Fruit fly (Drosophila melanogaster) whole organism, embryonic: ENCODE results near the gene yellow-e3.

ENCODE experiments used
- Ada2b ChIP-seq: fragments of 200-800 bp; sonication (Bioruptor generic); IDR thresholded peaks from 2 replicates; pipeline ENCODE4 v1.3.6; 2022; ENCODE audit warnings: missing biosample characterization, missing genetic modification characterization
- Bdp1 ChIP-seq: fragments of 200-800 bp; sonication (Bioruptor generic); optimal IDR thresholded peaks from 3 replicates; lab custom pipeline; 2016; ENCODE audit warnings: missing biosample characterization, missing genetic modification characterization
- C15 ChIP-seq: fragments of 200-800 bp; sonication (Bioruptor generic); IDR thresholded peaks from 3 replicates; pipeline ENCODE4 v1.3.6; 2022; ENCODE audit warnings: missing biosample characterization, missing genetic modification characterization
- CG12104 ChIP-seq: fragments of 200-800 bp; sonication (Bioruptor generic); optimal IDR thresholded peaks from 3 replicates; lab custom pipeline; 2016; ENCODE audit warnings: missing biosample characterization, missing genetic modification characterization
- CG16863 ChIP-seq: fragments of 200-800 bp; sonication (Bioruptor generic); optimal IDR thresholded peaks from 3 replicates; lab custom pipeline; 2016; ENCODE audit warnings: missing biosample characterization, missing genetic modification characterization
- CG17328 ChIP-seq: fragments of 200-800 bp; sonication (Bioruptor generic); IDR thresholded peaks from 2 replicates; pipeline ENCODE4 v1.3.6; 2022; ENCODE audit warnings: missing biosample characterization, missing genetic modification characterization
- CG17359 ChIP-seq: fragments of 200-800 bp; sonication (Bioruptor generic); optimal IDR thresholded peaks from 3 replicates; lab custom pipeline; 2018; ENCODE audit warnings: missing biosample characterization, mild to moderate bottlenecking, missing genetic modification characterization, moderate library complexity
- CG17568 ChIP-seq: fragments of 200-800 bp; sonication (Bioruptor generic); optimal IDR thresholded peaks from 2 replicates; lab custom pipeline; 2018; ENCODE audit warnings: missing biosample characterization, mild to moderate bottlenecking, missing genetic modification characterization, moderate library complexity
- CG2712 ChIP-seq: fragments of 200-800 bp; optimal IDR thresholded peaks from 3 replicates; lab custom pipeline; 2019; ENCODE audit warnings: missing biosample characterization, mild to moderate bottlenecking, missing genetic modification characterization, moderate library complexity
- CG3163 ChIP-seq: fragments of 200-800 bp; sonication (Bioruptor generic); optimal IDR thresholded peaks from 3 replicates; lab custom pipeline; 2016; ENCODE audit warnings: missing biosample characterization, missing genetic modification characterization
- CG34224 ChIP-seq: fragments of 200-800 bp; sonication (Bioruptor generic); IDR thresholded peaks from 3 replicates; pipeline ENCODE4 v1.3.6; 2022; ENCODE audit warnings: missing biosample characterization, missing genetic modification characterization; ENCODE audit not compliant: partially characterized antibody
- CG42726 ChIP-seq: fragments of 200-800 bp; sonication (Bioruptor generic); IDR thresholded peaks from 2 replicates; pipeline ENCODE4 v1.3.6; 2022; ENCODE audit warnings: missing biosample characterization, missing genetic modification characterization; ENCODE audit not compliant: partially characterized antibody
- CG4820 ChIP-seq: fragments of 200-800 bp; sonication (Bioruptor generic); optimal IDR thresholded peaks from 3 replicates; lab custom pipeline; 2016; ENCODE audit warnings: missing biosample characterization, missing genetic modification characterization
- CG5953 ChIP-seq: fragments of 200-800 bp; sonication (Bioruptor generic); IDR thresholded peaks from 2 replicates; pipeline ENCODE4 v1.3.6; 2022; ENCODE audit warnings: missing biosample characterization, missing genetic modification characterization
- CG6689 ChIP-seq: fragments of 200-800 bp; sonication (Bioruptor generic); IDR thresholded peaks from 2 replicates; pipeline ENCODE4 v1.3.6; 2022; ENCODE audit warnings: missing biosample characterization, missing genetic modification characterization
- CG7271 ChIP-seq: fragments of 200-800 bp; sonication (Bioruptor generic); optimal IDR thresholded peaks from 2 replicates; lab custom pipeline; 2018; ENCODE audit warnings: missing biosample characterization, mild to moderate bottlenecking, missing genetic modification characterization, moderate library complexity
- CG7556 ChIP-seq: fragments of 200-800 bp; sonication (Bioruptor generic); optimal IDR thresholded peaks from 2 replicates; lab custom pipeline; 2017; ENCODE audit warnings: missing biosample characterization, mild to moderate bottlenecking, missing genetic modification characterization
- CG8281 ChIP-seq: fragments of 200-800 bp; sonication (Bioruptor generic); optimal IDR thresholded peaks from 2 replicates; lab custom pipeline; 2018; ENCODE audit warnings: missing biosample characterization, mild to moderate bottlenecking, missing genetic modification characterization, moderate library complexity
- CG8765 ChIP-seq: fragments of 200-800 bp; sonication (Bioruptor generic); IDR thresholded peaks from 2 replicates; pipeline ENCODE4 v1.3.6; 2022; ENCODE audit warnings: missing biosample characterization, missing genetic modification characterization
- D ChIP-seq, 2 experiments: fragments of 200-800 bp in 1 of 2; fragments of >200 bp in 1 of 2; sonication (Bioruptor generic) in 1 of 2; optimal IDR thresholded peaks; 2 replicates in 1 of 2; 3 replicates in 1 of 2; lab custom pipeline; 2017; ENCODE audit warnings: mild to moderate bottlenecking in 1 of 2, missing biosample characterization in 1 of 2, missing genetic modification characterization in 1 of 2, missing genetic modification reagents in 1 of 2
- Dad ChIP-seq: fragments of 200-800 bp; sonication (Bioruptor generic); optimal IDR thresholded peaks from 3 replicates; lab custom pipeline; 2016; ENCODE audit warnings: missing biosample characterization, missing genetic modification characterization
- Dip2 ChIP-seq: fragments of 200-800 bp; sonication (Bioruptor generic); IDR thresholded peaks from 2 replicates; pipeline ENCODE4 v1.3.6; 2022; ENCODE audit warnings: missing biosample characterization, missing genetic modification characterization
- Doc3 ChIP-seq: fragments of 200-800 bp; sonication (Bioruptor generic); IDR thresholded peaks from 3 replicates; pipeline ENCODE4 v1.3.6; 2022; ENCODE audit warnings: missing biosample characterization, missing genetic modification characterization; ENCODE audit not compliant: partially characterized antibody
- Ets65A ChIP-seq: fragments of 200-800 bp; sonication (Bioruptor generic); peaks from one replicate; lab custom pipeline; 2016; ENCODE audit warnings: missing biosample characterization, missing genetic modification characterization
- HLH54F ChIP-seq: fragments of 200-800 bp; sonication (Bioruptor generic); optimal IDR thresholded peaks from 3 replicates; lab custom pipeline; 2016; ENCODE audit warnings: missing biosample characterization, missing genetic modification characterization
- HmgZ ChIP-seq: fragments of 200-800 bp; sonication (Bioruptor generic); optimal IDR thresholded peaks from 2 replicates; lab custom pipeline; 2018; ENCODE audit warnings: missing biosample characterization, mild to moderate bottlenecking, missing genetic modification characterization
- PHDP ChIP-seq: fragments of 200-800 bp; sonication (Bioruptor generic); optimal IDR thresholded peaks from 3 replicates; lab custom pipeline; 2018; ENCODE audit warnings: missing biosample characterization, mild to moderate bottlenecking, missing genetic modification characterization, moderate library complexity
- Rx ChIP-seq: fragments of 200-800 bp; sonication (Bioruptor generic); IDR thresholded peaks from 2 replicates; pipeline ENCODE4 v1.3.6; 2022; ENCODE audit warnings: missing biosample characterization, missing genetic modification characterization
- Sox102F ChIP-seq: fragments of 200-800 bp; sonication (Bioruptor generic); optimal IDR thresholded peaks from 2 replicates; lab custom pipeline; 2018; ENCODE audit warnings: missing biosample characterization, mild to moderate bottlenecking, missing genetic modification characterization, moderate library complexity
- TFAM ChIP-seq: fragments of 200-800 bp; sonication (Bioruptor generic); optimal IDR thresholded peaks from 2 replicates; lab custom pipeline; 2017; ENCODE audit warnings: missing biosample characterization, missing genetic modification characterization, inconsistent platforms
- Tbp ChIP-seq: fragments of >200 bp; optimal IDR thresholded peaks from 2 replicates; lab custom pipeline; 2018; ENCODE audit warnings: missing biosample characterization, missing genetic modification characterization
- abd-A ChIP-seq: fragments of 200-800 bp; sonication (Bioruptor generic); optimal IDR thresholded peaks from 3 replicates; lab custom pipeline; 2019; ENCODE audit warnings: missing biosample characterization, mild to moderate bottlenecking, missing genetic modification characterization, moderate library complexity
- bab2 ChIP-seq: fragments of 200-800 bp; sonication (Bioruptor generic); optimal IDR thresholded peaks from 2 replicates; lab custom pipeline; 2016; ENCODE audit warnings: missing biosample characterization, missing genetic modification characterization
- br ChIP-seq: fragments of >200 bp; optimal IDR thresholded peaks from 2 replicates; lab custom pipeline; 2017
- chm ChIP-seq: fragments of 200-800 bp; sonication (Bioruptor generic); IDR thresholded peaks from 2 replicates; pipeline ENCODE4 v1.3.6; 2022; ENCODE audit warnings: missing biosample characterization, missing genetic modification characterization
- croc ChIP-seq: fragments of 200-800 bp; sonication (Bioruptor generic); conservative IDR thresholded peaks from 3 replicates; pipeline ENCODE4 v1.3.6; 2022; ENCODE audit warnings: missing biosample characterization, missing genetic modification characterization
- crp ChIP-seq, 2 experiments: fragments of 200-800 bp; sonication (Bioruptor generic); optimal IDR thresholded peaks; 2 replicates in 1 of 2; 3 replicates in 1 of 2; lab custom pipeline; 2017; ENCODE audit warnings: missing biosample characterization in 2 of 2, missing genetic modification characterization in 2 of 2, mild to moderate bottlenecking in 1 of 2, moderate library complexity in 1 of 2
- dimm ChIP-seq: fragments of 200-800 bp; sonication (Bioruptor generic); IDR thresholded peaks from 2 replicates; pipeline ENCODE4 v1.3.6; 2022; ENCODE audit warnings: missing biosample characterization, missing genetic modification characterization
- ewg ChIP-seq: fragments of 200-800 bp; sonication (Bioruptor generic); optimal IDR thresholded peaks from 3 replicates; lab custom pipeline; 2017; ENCODE audit warnings: mild to moderate bottlenecking, missing biosample characterization, missing genetic modification reagents, missing genetic modification characterization
- grau ChIP-seq: fragments of 200-800 bp; optimal IDR thresholded peaks from 3 replicates; lab custom pipeline; 2019; ENCODE audit warnings: missing biosample characterization, mild to moderate bottlenecking, missing genetic modification characterization, moderate library complexity
- gt ChIP-seq: fragments of 200-800 bp; sonication (Bioruptor generic); IDR thresholded peaks from 2 replicates; pipeline ENCODE4 v1.3.6; 2022; ENCODE audit warnings: missing biosample characterization, missing genetic modification characterization
- ham ChIP-seq: fragments of 200-800 bp; sonication (Bioruptor generic); IDR thresholded peaks from 2 replicates; pipeline ENCODE4 v1.3.6; 2022; ENCODE audit warnings: missing biosample characterization, missing genetic modification characterization
- mirr ChIP-seq: fragments of 200-800 bp; sonication (Bioruptor generic); optimal IDR thresholded peaks from 3 replicates; lab custom pipeline; 2018; ENCODE audit warnings: missing biosample characterization, mild to moderate bottlenecking, missing genetic modification characterization
- nau ChIP-seq: fragments of 200-800 bp; sonication (Bioruptor generic); optimal IDR thresholded peaks from 3 replicates; lab custom pipeline; 2017; ENCODE audit warnings: missing biosample characterization, mild to moderate bottlenecking, missing genetic modification characterization, missing genetic modification reagents
- oc ChIP-seq: fragments of 200-800 bp; sonication (Bioruptor generic); optimal IDR thresholded peaks from 2 replicates; lab custom pipeline; 2018; ENCODE audit warnings: missing biosample characterization, mild to moderate bottlenecking, missing genetic modification characterization, moderate library complexity
- phol ChIP-seq: fragments of 200-800 bp; sonication (Bioruptor generic); optimal IDR thresholded peaks from 3 replicates; lab custom pipeline; 2018; ENCODE audit warnings: missing biosample characterization, mild to moderate bottlenecking, missing genetic modification characterization, moderate library complexity
- ranshi ChIP-seq: fragments of 200-800 bp; sonication (Bioruptor generic); IDR thresholded peaks from 2 replicates; pipeline ENCODE4 v1.3.6; 2022; ENCODE audit warnings: missing biosample characterization, missing genetic modification characterization
- slbo ChIP-seq: fragments of 200-800 bp; sonication (Bioruptor generic); IDR thresholded peaks from 2 replicates; pipeline ENCODE4 v1.3.6; 2022; ENCODE audit warnings: missing biosample characterization, missing genetic modification characterization
- slp2 ChIP-seq: fragments of 200-800 bp; sonication (Bioruptor generic); optimal IDR thresholded peaks from 2 replicates; lab custom pipeline; 2016; ENCODE audit warnings: missing biosample characterization, missing genetic modification characterization
- ttk ChIP-seq: fragments of 200-800 bp; sonication (Bioruptor generic); IDR thresholded peaks from 2 replicates; pipeline ENCODE4 v2.1.2; 2022; ENCODE audit warnings: missing biosample characterization, missing genetic modification characterization
- tx ChIP-seq: fragments of 200-800 bp; sonication (Bioruptor generic); optimal IDR thresholded peaks from 2 replicates; lab custom pipeline; 2016; ENCODE audit warnings: missing biosample characterization, missing genetic modification characterization
- zen ChIP-seq: fragments of 200-800 bp; sonication (Bioruptor generic); optimal IDR thresholded peaks from 3 replicates; lab custom pipeline; 2018; ENCODE audit warnings: missing biosample characterization, mild to moderate bottlenecking, missing genetic modification characterization, moderate library complexity

Gene yellow-e3

dm6 chr3R:13446489-13446888, 41.8 kb upstream of the yellow-e3 start (continued):
- TF ChIP-seq Sox102F (peak; percentile 58), slbo (peak; percentile 49; the same call in 1 of the 2 replicates), Rx (GFP tag; lab: Robert Waterston, UW) (no peak), D (optimal IDR thresholded peaks at IDR 0.05; lab: Kevin White, UChicago) (no peak), D (GFP tag; optimal IDR thresholded peaks at IDR 0.05; lab: Kevin White, UChicago) (peak; percentile 13), bab2 (peak; percentile 6), TFAM (no peak), ham (GFP tag; lab: Robert Waterston, UW) (no peak), CG12104 (GFP tag; lab: Kevin White, UChicago) (no peak), grau (tag; lab: Kevin White, UChicago) (peak; percentile 75), CG5953 (no peak), HmgZ (tag; lab: Kevin White, UChicago) (peak; percentile 10), C15 (GFP tag; lab: Robert Waterston, UW) (no peak), CG4820 (peak; percentile 22), phol (tag; lab: Kevin White, UChicago) (peak; percentile 65), CG17568 (GFP tag; lab: Kevin White, UChicago) (no peak), CG17328 (GFP tag; lab: Robert Waterston, UW) (no peak; the same call in 1 of the 2 replicates), ttk (GFP tag; lab: Robert Waterston, UW) (no peak), Doc3 (GFP tag; lab: Robert Waterston, UW) (no peak), chm (GFP tag; lab: Robert Waterston, UW) (no peak), CG17359 (tag; lab: Kevin White, UChicago) (peak; percentile 33), ranshi (GFP tag; lab: Robert Waterston, UW) (peak; percentile 43; the same call in 1 of the 2 replicates), Ada2b (GFP tag; lab: Robert Waterston, UW) (no peak), mirr (no peak), slp2 (GFP tag; lab: Kevin White, UChicago) (no peak), dimm (GFP tag; lab: Robert Waterston, UW) (no peak), gt (GFP tag; lab: Robert Waterston, UW) (no peak), abd-A (tag; lab: Kevin White, UChicago) (no peak), CG8281 (tag; lab: Kevin White, UChicago) (no peak), nau (GFP tag; lab: Kevin White, UChicago) (no peak), Dad (no peak), CG6689 (GFP tag; lab: Robert Waterston, UW) (no peak; the same call in 1 of the 2 replicates), CG34224 (GFP tag; lab: Robert Waterston, UW) (no peak), CG3163 (GFP tag; lab: Kevin White, UChicago) (no peak), br (lab: Kevin White, UChicago) (no peak), Ets65A (peak; percentile 60), Dip2 (no peak), oc (tag; lab: Kevin White, UChicago) (no peak), CG8765 (GFP tag; lab: Robert Waterston, UW) (no peak), tx (no peak), Tbp (GFP tag; lab: Kevin White, UChicago) (no peak), Bdp1 (no peak), crp (GFP tag; optimal IDR thresholded peaks at IDR 0.05; lab: Kevin White, UChicago) (no peak), CG42726 (no peak), CG7556 (GFP tag; lab: Kevin White, UChicago) (peak; percentile 57), ewg (GFP tag; lab: Kevin White, UChicago) (no peak), croc (GFP tag; lab: Robert Waterston, UW) (no peak; the same call in 2 of the 3 replicates), CG2712 (tag; lab: Kevin White, UChicago) (peak; percentile 77), zen (no peak), CG16863 (peak; percentile 13), CG7271 (tag; lab: Kevin White, UChicago) (no peak), PHDP (tag; lab: Kevin White, UChicago) (peak; percentile 69), HLH54F (no peak)
